Worm (Caenorhabditis elegans) whole organism, young adult: Measurements from ENCODE around the gene spp-16.

Experiments
- attf-6 ChIP-seq: fragments of 200-800 bp; sonication (Bioruptor generic); IDR thresholded peaks from 2 replicates; pipeline ENCODE4 v1.3.6; 2022; ENCODE audit warnings: missing genetic modification reagents, missing genetic modification characterization, missing compliant biosample characterization
- egrh-3 ChIP-seq: fragments of 200-800 bp; sonication (Bioruptor generic); IDR thresholded peaks from 2 replicates; pipeline ENCODE4 v1.3.6; 2022; ENCODE audit warnings: missing genetic modification reagents, missing genetic modification characterization, missing compliant biosample characterization

- no peak for TF ChIP-seq attf-6
- no peak for TF ChIP-seq egrh-3 (GFP tag; lab: Robert Waterston, UW)
Measured at ce11 chrV:10941150-10941549, 40.0 kb upstream of the spp-16 start, which contains the start of gene F17C11.26.
